Fruit fly (Drosophila melanogaster): ENCODE results near the gene CG12241.

dm6 chr3R:15268426-15268825 is 49.4 kb downstream of the CG12241 start, which contains the start of the genes CG14864 and Zip88E:
- TF ChIP-seq EcR (GFP tag; optimal IDR thresholded peaks at IDR 0.05) (no peak), psq (optimal IDR thresholded peaks at IDR 0.05) (no peak), usp (GFP tag; optimal IDR thresholded peaks at IDR 0.05) (no peak), pan (optimal IDR thresholded peaks at IDR 0.05) (no peak), CG8478 (optimal IDR thresholded peaks at IDR 0.05) (no peak)

Data from whole organism.